Worm (Caenorhabditis elegans) whole organism, young adult: ENCODE measurements around the gene K10D11.5.

ENCODE experiments used
- C06A6.2 ChIP-seq: fragments of 200-800 bp; sonication (Bioruptor generic); conservative IDR thresholded peaks from 2 replicates; pipeline ENCODE4 v1.3.6; 2022; ENCODE audit warnings: missing genetic modification characterization, missing compliant biosample characterization
- attf-5 ChIP-seq: fragments of 200-800 bp; sonication (Bioruptor generic); optimal IDR thresholded peaks from 2 replicates; lab custom pipeline; 2018; ENCODE audit warnings: mild to moderate bottlenecking, missing genetic modification characterization, missing compliant biosample characterization
- ceh-100 ChIP-seq: fragments of 200-800 bp; sonication (Bioruptor generic); IDR thresholded peaks from 2 replicates; pipeline ENCODE4 v1.3.6; 2022; ENCODE audit warnings: missing genetic modification reagents, missing genetic modification characterization, missing compliant biosample characterization
- hlh-12 ChIP-seq: sonication (generic microtip); optimal IDR thresholded peaks from 2 replicates; lab custom pipeline; 2016; ENCODE audit warnings: missing genetic modification characterization, missing compliant biosample characterization
- hlh-26 ChIP-seq: fragments of 200-800 bp; sonication (Bioruptor generic); conservative IDR thresholded peaks from 2 replicates; pipeline ENCODE4 v1.3.6; 2022; ENCODE audit warnings: missing genetic modification reagents, missing genetic modification characterization, missing compliant biosample characterization
- lin-40 ChIP-seq: sonication (generic microtip); optimal IDR thresholded peaks from 2 replicates; lab custom pipeline; 2016; ENCODE audit warnings: missing genetic modification characterization, mild to moderate bottlenecking, missing compliant biosample characterization, missing genotype, missing genetic modification reagents
- madf-6 ChIP-seq: fragments of 200-800 bp; sonication (Bioruptor generic); IDR thresholded peaks from 2 replicates; pipeline ENCODE4 v1.3.6; 2022; ENCODE audit warnings: missing genetic modification reagents, missing genetic modification characterization, missing compliant biosample characterization
- nhr-27 ChIP-seq: fragments of 200-800 bp; sonication (Bioruptor generic); optimal IDR thresholded peaks from 2 replicates; lab custom pipeline; 2018; ENCODE audit warnings: mild to moderate bottlenecking, missing genetic modification characterization, moderate library complexity, missing compliant biosample characterization
- pbrm-1 ChIP-seq: fragments of 200-800 bp; sonication (Bioruptor generic); IDR thresholded peaks from 2 replicates; pipeline ENCODE4 v1.3.6; 2022; ENCODE audit warnings: missing genetic modification reagents, missing genetic modification characterization, missing compliant biosample characterization
- sea-2 ChIP-seq: fragments of 200-800 bp; sonication (Bioruptor generic); IDR thresholded peaks from 2 replicates; pipeline ENCODE4 v1.3.6; 2022; ENCODE audit warnings: missing genetic modification characterization, missing compliant biosample characterization
- snpc-1.3 ChIP-seq: sonication (generic microtip); optimal IDR thresholded peaks from 2 replicates; lab custom pipeline; 2017; ENCODE audit warnings: missing genetic modification characterization, mild to moderate bottlenecking, missing compliant biosample characterization, antibody characterized with exemption, moderate library complexity, missing genotype, missing genetic modification reagents; ENCODE audit not compliant: insufficient read depth
- snpc-4 ChIP-seq, 5 experiments: fragments of 150-350 bp in 1 of 5; sonication (generic microtip) in 4 of 5; optimal IDR thresholded peaks; 2 replicates each; lab custom pipeline; 2014 to 2018; ENCODE audit warnings: missing genetic modification characterization in 5 of 5, missing biosample characterization in 3 of 5, antibody characterized with exemption in 2 of 5, mild to moderate bottlenecking in 2 of 5, missing compliant biosample characterization in 2 of 5, missing genotype in 2 of 5, moderate library complexity in 2 of 5, missing genetic modification reagents in 1 of 5
- unc-130 ChIP-seq: sonication (generic microtip); optimal IDR thresholded peaks from 2 replicates; lab custom pipeline; 2016; ENCODE audit warnings: missing genetic modification reagents, missing genetic modification characterization, missing compliant biosample characterization

- no peak for TF ChIP-seq C06A6.2 (GFP tag; lab: Robert Waterston, UW)
- TF ChIP-seq unc-130 (GFP tag; lab: Kevin White, UChicago) = no peak
- TF ChIP-seq sea-2 = no peak
- TF ChIP-seq madf-6 (GFP tag; lab: Robert Waterston, UW) = no peak
- TF ChIP-seq snpc-1.3 = no peak
- no peak for TF ChIP-seq nhr-27 (tag; lab: Kevin White, UChicago)
- TF ChIP-seq attf-5 (GFP tag; lab: Kevin White, UChicago) = no peak
- no peak for TF ChIP-seq hlh-26 (GFP tag; lab: Robert Waterston, UW)
- TF ChIP-seq snpc-4 (GFP tag; optimal IDR thresholded peaks at IDR 0.05; lab: Kevin White, UChicago) = no peak
- TF ChIP-seq snpc-4 (tag; optimal IDR thresholded peaks at IDR 0.05; lab: Kevin White, UChicago) = no peak
- no peak for TF ChIP-seq lin-40 (tag; lab: Kevin White, UChicago)
- TF ChIP-seq hlh-12 (tag; lab: Kevin White, UChicago) = no peak
- no peak for TF ChIP-seq ceh-100 (GFP tag; lab: Robert Waterston, UW)
- no peak for TF ChIP-seq pbrm-1 (GFP tag; lab: Robert Waterston, UW)
Measured at ce11 chrIV:12967303-12967702, 24.3 kb downstream of the K10D11.5 start.
